Worm (Caenorhabditis elegans) whole organism, late embryonic: ENCODE data around the gene rgs-2.

Source experiments
- F13H6.1 ChIP-seq: sonication (generic microtip); optimal IDR thresholded peaks from 2 replicates; lab custom pipeline; 2016; ENCODE audit warnings: missing genetic modification characterization, missing compliant biosample characterization
- ceh-2 ChIP-seq: sonication (generic microtip); optimal IDR thresholded peaks from 2 replicates; lab custom pipeline; 2016; ENCODE audit warnings: missing genotype, missing genetic modification characterization, missing compliant biosample characterization
- ceh-30 ChIP-seq: fragments of 150-350 bp; optimal IDR thresholded peaks from 2 replicates; lab custom pipeline; 2014; ENCODE audit warnings: missing biosample characterization, missing genetic modification characterization
- ets-4 ChIP-seq: sonication (generic microtip); optimal IDR thresholded peaks from 2 replicates; lab custom pipeline; 2016; ENCODE audit warnings: missing genetic modification characterization, missing compliant biosample characterization
- hlh-13 ChIP-seq: fragments of 200-800 bp; sonication (Bioruptor generic); optimal IDR thresholded peaks from 2 replicates; lab custom pipeline; 2018; ENCODE audit warnings: mild to moderate bottlenecking, missing genetic modification characterization, missing compliant biosample characterization
- odd-2 ChIP-seq: sonication (generic microtip); optimal IDR thresholded peaks from 2 replicates; lab custom pipeline; 2017; ENCODE audit warnings: antibody characterized with exemption, mild to moderate bottlenecking, missing genetic modification characterization, missing compliant biosample characterization

The rgs-2 gene

DNA sequence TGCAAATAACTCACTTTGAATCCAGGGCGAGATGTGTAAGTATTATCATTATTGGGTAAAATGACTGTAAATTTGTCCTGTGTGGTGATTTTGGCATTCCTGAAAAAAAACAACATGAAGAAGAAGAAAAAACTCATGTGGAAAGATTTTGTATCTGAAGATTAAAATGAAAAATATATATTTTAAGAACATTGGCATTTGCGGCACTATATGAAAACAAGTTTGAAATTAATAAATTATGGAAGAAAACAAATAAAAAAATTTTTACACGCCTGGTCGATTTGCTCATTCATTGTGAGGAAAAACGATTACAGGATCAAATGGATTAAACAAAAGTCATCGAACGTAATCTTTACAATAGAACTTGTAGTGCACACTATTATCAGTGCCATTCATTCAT, 57.2 kb downstream of the rgs-2 start, which contains the start of gene ilc-17.1:
Gene ilc-17.1 (minus strand): TSS at position 101 of the 400 bp plus-strand sequence.
- TF ChIP-seq hlh-13 (no peak), ceh-2 (tag; lab: Kevin White, UChicago) (no peak), ets-4 (tag; lab: Kevin White, UChicago) (no peak), odd-2 (tag; lab: Kevin White, UChicago) (no peak), F13H6.1 (tag; lab: Kevin White, UChicago) (no peak), ceh-30 (no peak)
- TF ChIP-seq, all 69 proteins: peak for 0
